Fruit fly (Drosophila melanogaster) whole organism, prepupa: Measurements from ENCODE around the gene CG1578.
A peak's percentile ranks its signal among the peaks of the same experiment; 100 is the strongest.

Experiments
- Blimp-1 ChIP-seq: fragments of 200-800 bp; sonication (Bioruptor generic); optimal IDR thresholded peaks from 3 replicates; lab custom pipeline; 2017; ENCODE audit warnings: missing biosample characterization, missing genetic modification characterization, mild to moderate bottlenecking, moderate library complexity, missing genetic modification reagents
- CG10631 ChIP-seq: fragments of 200-800 bp; sonication (Bioruptor generic); optimal IDR thresholded peaks from 2 replicates; lab custom pipeline; 2016; ENCODE audit warnings: missing biosample characterization, missing genetic modification characterization
- CG10669 ChIP-seq: fragments of 200-800 bp; sonication (Bioruptor generic); optimal IDR thresholded peaks from 3 replicates; lab custom pipeline; 2018; ENCODE audit warnings: missing biosample characterization, mild to moderate bottlenecking, missing genetic modification characterization, moderate library complexity
- CG11902 ChIP-seq: fragments of 200-800 bp; sonication (Bioruptor generic); optimal IDR thresholded peaks from 3 replicates; lab custom pipeline; 2016; ENCODE audit warnings: missing biosample characterization, missing genetic modification characterization
- CG15336 ChIP-seq: fragments of 200-800 bp; sonication (Bioruptor generic); IDR thresholded peaks from 2 replicates; pipeline ENCODE4 v1.3.6; 2022; ENCODE audit warnings: missing biosample characterization, missing genetic modification characterization
- CG16779 ChIP-seq: fragments of 200-800 bp; sonication (Bioruptor generic); optimal IDR thresholded peaks from 3 replicates; lab custom pipeline; 2017; ENCODE audit warnings: missing biosample characterization, mild to moderate bottlenecking, missing genetic modification characterization
- CG3032 ChIP-seq: fragments of 200-800 bp; optimal IDR thresholded peaks from 2 replicates; lab custom pipeline; 2019; ENCODE audit warnings: missing biosample characterization, mild to moderate bottlenecking, missing genetic modification characterization, moderate library complexity
- CG34406 ChIP-seq: fragments of 200-800 bp; sonication (Bioruptor generic); optimal IDR thresholded peaks from 3 replicates; lab custom pipeline; 2016; ENCODE audit warnings: missing biosample characterization, missing genetic modification characterization
- CG3919 ChIP-seq: fragments of 200-800 bp; sonication (Bioruptor generic); optimal IDR thresholded peaks from 3 replicates; lab custom pipeline; 2016; ENCODE audit warnings: missing biosample characterization, missing genetic modification characterization
- CG4318 ChIP-seq: fragments of 200-800 bp; sonication (Bioruptor generic); optimal IDR thresholded peaks from 3 replicates; lab custom pipeline; 2017; ENCODE audit warnings: missing biosample characterization, mild to moderate bottlenecking, missing genetic modification characterization
- CG6163 ChIP-seq: fragments of 200-800 bp; sonication (Bioruptor generic); IDR thresholded peaks from 3 replicates; pipeline ENCODE4 v1.3.6; 2022; ENCODE audit warnings: missing biosample characterization, missing genetic modification characterization
- CG6276 ChIP-seq: fragments of 200-800 bp; sonication (Bioruptor generic); optimal IDR thresholded peaks from 2 replicates; lab custom pipeline; 2017; ENCODE audit warnings: missing biosample characterization, mild to moderate bottlenecking, missing genetic modification characterization
- CG6792 ChIP-seq: fragments of 200-800 bp; sonication (Bioruptor generic); optimal IDR thresholded peaks from 3 replicates; lab custom pipeline; 2016; ENCODE audit warnings: missing biosample characterization, missing genetic modification characterization
- CG6808 ChIP-seq: fragments of 200-800 bp; sonication (Bioruptor generic); optimal IDR thresholded peaks from 3 replicates; lab custom pipeline; 2017; ENCODE audit warnings: missing biosample characterization, missing genetic modification characterization, mild to moderate bottlenecking, moderate library complexity, missing genetic modification reagents
- CG7368 ChIP-seq: fragments of 200-800 bp; sonication (Bioruptor generic); optimal IDR thresholded peaks from 3 replicates; lab custom pipeline; 2016; ENCODE audit warnings: missing biosample characterization, missing genetic modification characterization
- Eip78C ChIP-seq: fragments of 200-800 bp; sonication (Bioruptor generic); peaks from one replicate; lab custom pipeline; 2016; ENCODE audit warnings: missing biosample characterization, missing genetic modification characterization
- Eip93F ChIP-seq: fragments of 200-800 bp; sonication (Bioruptor generic); optimal IDR thresholded peaks from 2 replicates; lab custom pipeline; 2016; ENCODE audit warnings: missing biosample characterization, mild to moderate bottlenecking, missing genetic modification characterization
- Ets21C ChIP-seq: fragments of 200-800 bp; sonication (Bioruptor generic); optimal IDR thresholded peaks from 3 replicates; lab custom pipeline; 2016; ENCODE audit warnings: missing biosample characterization, missing genetic modification characterization
- Ets96B ChIP-seq: fragments of 200-800 bp; optimal IDR thresholded peaks from 2 replicates; lab custom pipeline; 2019; ENCODE audit warnings: missing biosample characterization, mild to moderate bottlenecking, missing genetic modification characterization, moderate library complexity
- Gug ChIP-seq: fragments of 200-800 bp; sonication (Bioruptor generic); IDR thresholded peaks from 2 replicates; pipeline ENCODE4 v1.3.6; 2022; ENCODE audit warnings: missing biosample characterization, missing genetic modification characterization
- Hr38 ChIP-seq: sonication (Bioruptor generic); optimal IDR thresholded peaks from 2 replicates; lab custom pipeline; 2016; ENCODE audit warnings: missing biosample characterization, missing genetic modification characterization
- Hr4 ChIP-seq: fragments of 200-800 bp; sonication (Bioruptor generic); optimal IDR thresholded peaks from 3 replicates; lab custom pipeline; 2016; ENCODE audit warnings: missing biosample characterization, missing genetic modification characterization
- Met ChIP-seq: fragments of 200-800 bp; sonication (Bioruptor generic); optimal IDR thresholded peaks from 3 replicates; lab custom pipeline; 2016; ENCODE audit warnings: missing biosample characterization, missing genetic modification characterization
- OdsH ChIP-seq: fragments of 200-800 bp; sonication (Bioruptor generic); optimal IDR thresholded peaks from 3 replicates; lab custom pipeline; 2016; ENCODE audit warnings: missing biosample characterization, missing genetic modification characterization
- Smox ChIP-seq: fragments of 200-800 bp; sonication (Bioruptor generic); optimal IDR thresholded peaks from 3 replicates; lab custom pipeline; 2016; ENCODE audit warnings: missing biosample characterization, missing genetic modification characterization
- Sox102F ChIP-seq: fragments of 200-800 bp; sonication (Bioruptor generic); optimal IDR thresholded peaks from 2 replicates; lab custom pipeline; 2016; ENCODE audit warnings: missing biosample characterization, mild to moderate bottlenecking, missing genetic modification characterization
- achi ChIP-seq: fragments of 200-800 bp; sonication (Bioruptor generic); optimal IDR thresholded peaks from 3 replicates; lab custom pipeline; 2016; ENCODE audit warnings: missing biosample characterization, missing genetic modification characterization
- acj6 ChIP-seq: fragments of 200-800 bp; sonication (Bioruptor generic); optimal IDR thresholded peaks from 3 replicates; lab custom pipeline; 2016; ENCODE audit warnings: missing biosample characterization, missing genetic modification characterization
- cyc ChIP-seq: fragments of 200-800 bp; sonication (Bioruptor generic); optimal IDR thresholded peaks from 3 replicates; lab custom pipeline; 2016; ENCODE audit warnings: missing biosample characterization, missing genetic modification characterization
- eg ChIP-seq: fragments of 200-800 bp; sonication (Bioruptor generic); IDR thresholded peaks from 3 replicates; pipeline ENCODE4 v1.3.6; 2022; ENCODE audit warnings: missing biosample characterization, missing genetic modification characterization
- fd59A ChIP-seq: fragments of 200-800 bp; sonication (Bioruptor generic); optimal IDR thresholded peaks from 2 replicates; lab custom pipeline; 2017; ENCODE audit warnings: missing biosample characterization, mild to moderate bottlenecking, missing genetic modification characterization, missing genetic modification reagents
- fkh ChIP-seq: fragments of 200-800 bp; sonication (Bioruptor generic); optimal IDR thresholded peaks from 3 replicates; lab custom pipeline; 2017; ENCODE audit warnings: missing biosample characterization, mild to moderate bottlenecking, missing genetic modification characterization, moderate library complexity
- lz ChIP-seq: fragments of 200-800 bp; sonication (Bioruptor generic); optimal IDR thresholded peaks from 3 replicates; lab custom pipeline; 2016; ENCODE audit warnings: missing biosample characterization, missing genetic modification characterization
- salr ChIP-seq, 2 experiments: fragments of 200-800 bp; sonication (Bioruptor generic); optimal IDR thresholded peaks; 3 replicates each; lab custom pipeline; 2016 to 2018; ENCODE audit warnings: missing biosample characterization in 2 of 2, missing genetic modification characterization in 2 of 2, mild to moderate bottlenecking in 1 of 2
- ss ChIP-seq, 2 experiments: fragments of 200-800 bp; sonication (Bioruptor generic); optimal IDR thresholded peaks; 2 replicates in 1 of 2; 3 replicates in 1 of 2; lab custom pipeline; 2017 to 2018; ENCODE audit warnings: mild to moderate bottlenecking in 2 of 2, missing biosample characterization in 2 of 2, missing genetic modification characterization in 2 of 2, moderate library complexity in 1 of 2
- svp ChIP-seq: fragments of 200-800 bp; sonication (Bioruptor generic); peaks from one replicate; lab custom pipeline; 2016; ENCODE audit warnings: missing biosample characterization, missing genetic modification characterization

Gene CG1578

DNA sequence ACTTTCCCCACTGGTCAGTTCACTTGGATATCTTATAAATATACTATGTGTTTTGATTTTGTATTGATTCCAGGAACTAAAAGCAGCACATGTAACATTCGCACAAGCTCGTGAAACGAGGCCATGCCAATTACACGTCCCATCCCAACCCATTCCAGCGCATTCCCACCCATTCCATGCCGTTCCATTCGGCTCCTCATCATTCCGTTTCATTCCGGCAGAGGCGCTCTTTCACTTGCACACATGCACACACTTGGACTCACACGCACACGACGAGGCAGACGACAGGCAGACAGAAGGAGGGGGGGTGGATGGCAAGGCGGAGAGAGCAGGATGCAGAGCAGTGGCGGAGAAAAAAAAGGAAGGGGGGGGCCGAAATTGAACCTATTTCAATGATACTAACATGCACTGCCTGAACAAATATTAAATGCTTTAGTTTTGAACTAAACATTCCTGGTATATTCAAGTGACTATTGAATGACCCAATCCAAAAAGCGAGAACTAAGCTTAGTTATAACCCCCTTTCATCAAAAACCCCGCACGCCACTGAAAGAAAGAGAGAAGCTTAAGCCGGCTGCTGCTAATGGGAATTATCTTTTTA lies 40.3 kb downstream of the CG1578 start (continued):
- peak; percentile 90 for TF ChIP-seq Gug (GFP tag; lab: Robert Waterston, UW)
- TF ChIP-seq CG10631 (GFP tag; lab: Kevin White, UChicago), result peak; percentile 95
- peak; percentile 91 to 92 for TF ChIP-seq salr (GFP tag; optimal IDR thresholded peaks at IDR 0.05; lab: Kevin White, UChicago)
- TF ChIP-seq CG7368 (GFP tag; lab: Kevin White, UChicago), result peak; percentile 95
- TF ChIP-seq CG34406, result peak; percentile 94
- peak; percentile 94 for TF ChIP-seq CG6163 (GFP tag; lab: Robert Waterston, UW)
- peak; percentile 95 for TF ChIP-seq Ets21C (GFP tag; lab: Kevin White, UChicago)
- TF ChIP-seq CG11902 (GFP tag; lab: Kevin White, UChicago), result peak; percentile 93
- TF ChIP-seq CG6792 (GFP tag; lab: Kevin White, UChicago), result peak; percentile 97
- TF ChIP-seq CG6276, result peak; percentile 89
- TF ChIP-seq Hr38, result no peak
- peak; percentile 93 for TF ChIP-seq Ets96B (tag; lab: Kevin White, UChicago)
- peak; percentile 90 for TF ChIP-seq Blimp-1
- peak; percentile 96 for TF ChIP-seq cyc
- TF ChIP-seq CG3032 (tag; lab: Kevin White, UChicago), result peak; percentile 94
- peak; percentile 95 for TF ChIP-seq lz (GFP tag; lab: Kevin White, UChicago)
- peak; percentile 92 for TF ChIP-seq eg (GFP tag; lab: Robert Waterston, UW)
- peak; percentile 93 for TF ChIP-seq OdsH (GFP tag; lab: Kevin White, UChicago)
- peak; percentile 90 for TF ChIP-seq CG16779
- TF ChIP-seq CG6808, result peak; percentile 96
- TF ChIP-seq CG10669, result peak; percentile 93
- peak; percentile 95 for TF ChIP-seq fd59A
- peak; percentile 95 for TF ChIP-seq Sox102F
- TF ChIP-seq Smox (GFP tag; lab: Kevin White, UChicago), result peak; percentile 95
- TF ChIP-seq CG15336 (GFP tag; lab: Robert Waterston, UW), result peak; percentile 94
- peak; percentile 96 for TF ChIP-seq Met
- peak; percentile 88 for TF ChIP-seq Hr4
- TF ChIP-seq svp, result peak; percentile 96
- TF ChIP-seq ss (GFP tag; optimal IDR thresholded peaks at IDR 0.05; lab: Kevin White, UChicago), result peak; percentile 95
- TF ChIP-seq CG3919 (GFP tag; lab: Kevin White, UChicago), result peak; percentile 96
- TF ChIP-seq achi, result peak; percentile 94
- TF ChIP-seq, all 60 proteins: peak for 58

DNA sequence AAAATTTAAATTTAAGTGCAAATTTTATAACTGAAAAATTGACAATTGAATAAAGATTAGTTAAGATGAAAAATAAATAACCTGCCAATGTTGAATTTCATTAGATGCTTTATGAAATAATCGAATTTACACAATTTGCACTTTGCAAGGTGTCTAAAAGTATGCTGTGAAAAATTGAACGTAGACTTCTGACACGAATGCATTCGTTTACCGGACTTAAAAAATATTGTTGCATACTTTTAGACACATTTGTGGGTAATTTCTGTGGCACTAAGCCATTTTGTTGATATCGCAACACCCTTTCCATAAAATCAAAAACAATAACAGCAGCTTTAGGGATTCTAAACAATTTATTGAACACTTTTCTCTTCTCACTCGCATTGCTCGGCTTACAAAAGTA lies 46.9 kb downstream of the CG1578 start:
- TF ChIP-seq fkh (GFP tag; lab: Kevin White, UChicago), result no peak
- TF ChIP-seq CG3032 (tag; lab: Kevin White, UChicago), result no peak
- TF ChIP-seq CG10631 (GFP tag; lab: Kevin White, UChicago), result no peak
- TF ChIP-seq Eip78C (GFP tag; lab: Kevin White, UChicago), result no peak
- TF ChIP-seq Ets21C (GFP tag; lab: Kevin White, UChicago), result no peak
- no peak for TF ChIP-seq Sox102F
- TF ChIP-seq CG4318 (GFP tag; lab: Kevin White, UChicago), result no peak
- no peak for TF ChIP-seq CG16779
- TF ChIP-seq CG15336 (GFP tag; lab: Robert Waterston, UW), result no peak
- TF ChIP-seq CG7368 (GFP tag; lab: Kevin White, UChicago), result no peak
- TF ChIP-seq Eip93F, result no peak
- TF ChIP-seq acj6 (GFP tag; lab: Kevin White, UChicago), result no peak
- TF ChIP-seq, all 60 proteins: peak for 0

DNA sequence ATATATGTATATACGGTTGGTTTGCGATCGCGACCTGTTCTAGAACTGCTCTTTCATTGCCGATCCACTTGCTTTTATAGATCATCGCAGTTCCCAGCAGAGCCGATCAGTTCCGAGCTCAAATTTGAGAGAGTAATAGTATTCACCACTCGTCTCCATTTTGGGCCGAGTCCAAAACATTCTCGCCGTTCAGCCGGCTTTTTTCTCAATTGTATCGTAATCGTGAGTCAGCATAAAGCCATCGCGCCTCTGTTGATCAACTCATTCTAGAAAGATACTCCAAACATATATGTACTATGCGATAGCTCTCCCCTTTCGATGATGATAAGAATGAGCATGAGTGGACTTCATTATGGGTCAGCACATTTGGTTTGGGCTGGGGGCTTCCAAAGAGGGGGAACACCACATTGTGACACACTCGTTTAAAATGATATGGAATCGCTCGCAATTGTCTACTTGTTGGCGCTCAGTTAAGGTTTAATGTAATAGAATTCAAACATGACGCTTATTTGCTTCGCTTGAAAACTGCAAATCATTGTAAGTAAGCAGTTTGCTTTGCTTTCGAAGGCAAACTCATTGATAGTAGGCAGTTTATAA lies 51.7 kb downstream of the CG1578 start, which contains the start of gene CG9360:
Gene CG9360 (minus strand): TSS at position 51 of the 597 bp plus-strand sequence.
- TF ChIP-seq fd59A (no peak), fkh (GFP tag; lab: Kevin White, UChicago) (no peak), CG11902 (GFP tag; lab: Kevin White, UChicago) (no peak)
